Worm (Caenorhabditis elegans): ENCODE measurements around the gene tat-1.

DNA sequence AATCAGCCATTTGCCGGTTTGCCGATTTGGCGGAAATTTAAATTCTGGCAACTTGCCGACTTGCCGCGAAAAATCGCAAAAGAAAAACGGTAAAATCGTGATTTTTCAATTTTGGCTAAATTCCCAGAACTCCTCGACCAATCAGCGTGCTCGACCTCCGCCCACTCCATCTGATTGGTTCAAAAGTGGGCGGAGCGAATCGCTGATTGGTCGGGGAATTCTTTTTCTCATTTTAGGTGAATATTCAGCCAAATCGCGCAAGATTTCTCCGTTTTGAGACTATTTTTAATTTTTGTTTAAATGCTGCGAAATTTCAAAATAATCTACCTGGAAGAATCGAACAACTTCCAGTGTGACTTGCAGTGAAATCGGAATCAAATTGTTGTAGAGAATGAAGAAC is 7.0 kb downstream of the tat-1 start:
- no peak for TF ChIP-seq D2030.7 (GFP tag; IDR thresholded peaks at IDR 0.05)
- TF ChIP-seq hmg-1.2 (GFP tag; IDR thresholded peaks at IDR 0.05): no peak
- TF ChIP-seq lin-26 (GFP tag; IDR thresholded peaks at IDR 0.05): no peak
- no peak for TF ChIP-seq Y79H2A.3 (GFP tag; conservative IDR thresholded peaks at IDR 0.05)
- TF ChIP-seq mxl-1 (tag; optimal IDR thresholded peaks at IDR 0.05): no peak
- no peak for TF ChIP-seq lir-1 (GFP tag; conservative IDR thresholded peaks at IDR 0.05)
- TF ChIP-seq rec-8 (tag; optimal IDR thresholded peaks at IDR 0.05): no peak

Measured in whole organism, young adult.